Worm (Caenorhabditis elegans) whole organism, early embryonic: Measurements from ENCODE around the gene mys-1.

Experiments used
- ama-1 ChIP-seq: fragments of 150-350 bp; optimal IDR thresholded peaks from 2 replicates; lab custom pipeline; 2014
- ets-7 ChIP-seq: sonication (generic microtip); optimal IDR thresholded peaks from 2 replicates; lab custom pipeline; 2016; ENCODE audit warnings: missing genotype, missing genetic modification characterization, missing compliant biosample characterization
- tbx-11 ChIP-seq: fragments of 200-800 bp; sonication (Bioruptor generic); IDR thresholded peaks from 2 replicates; pipeline ENCODE4 v1.3.6; 2022; ENCODE audit warnings: missing genetic modification characterization, missing compliant biosample characterization
- tra-4 ChIP-seq: sonication (generic microtip); optimal IDR thresholded peaks from 2 replicates; lab custom pipeline; 2017; ENCODE audit warnings: missing genetic modification characterization, missing compliant biosample characterization

DNA sequence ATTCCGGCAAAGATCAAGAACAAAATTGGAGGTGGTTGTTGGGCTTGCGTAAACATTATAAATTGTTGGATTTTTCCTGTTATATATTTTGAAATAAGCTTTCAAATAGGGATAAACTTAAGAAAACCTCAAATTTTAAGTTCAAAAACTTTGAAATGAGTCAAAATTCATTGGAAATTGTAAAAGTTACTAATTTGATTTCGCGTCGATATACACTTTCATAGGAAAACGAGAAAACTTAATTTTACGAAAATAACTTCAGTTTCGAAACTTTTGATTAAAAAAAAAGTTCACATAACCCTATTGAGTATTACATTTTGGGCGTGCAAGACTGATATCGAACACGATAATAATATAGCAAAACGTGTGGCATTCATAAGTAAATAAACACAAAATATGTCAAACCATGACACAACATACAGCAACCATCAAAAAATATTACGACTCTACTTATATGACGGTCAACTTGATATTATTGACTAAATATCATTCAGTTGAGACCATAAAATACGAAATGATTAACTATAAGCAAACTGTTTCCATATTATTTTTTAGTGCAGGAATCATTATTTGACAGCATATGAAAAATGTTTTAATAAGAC lies 11.8 kb upstream of the mys-1 start:
- TF ChIP-seq tbx-11 (no peak), ets-7 (tag; lab: Kevin White, UChicago) (no peak), tra-4 (tag; lab: Kevin White, UChicago) (no peak), ama-1 (lab: Kevin White, UChicago) (no peak)
